Worm (Caenorhabditis elegans) whole organism, late embryonic: Measurements from ENCODE around the gene C49F8.14.

ENCODE experiments used
- K02D7.2 ChIP-seq: sonication (generic microtip); optimal IDR thresholded peaks from 2 replicates; lab custom pipeline; 2017; ENCODE audit warnings: mild to moderate bottlenecking, missing genetic modification characterization, missing compliant biosample characterization
- T23F11.4 ChIP-seq: fragments of 200-800 bp; sonication (Bioruptor generic); optimal IDR thresholded peaks from 2 replicates; lab custom pipeline; 2018; ENCODE audit warnings: mild to moderate bottlenecking, missing genetic modification characterization, missing compliant biosample characterization
- Y22D7AL.16 ChIP-seq: sonication (generic microtip); optimal IDR thresholded peaks from 2 replicates; lab custom pipeline; 2016; ENCODE audit warnings: missing genetic modification characterization, missing compliant biosample characterization
- ahr-1 ChIP-seq: sonication (generic microtip); optimal IDR thresholded peaks from 2 replicates; lab custom pipeline; 2016; ENCODE audit warnings: missing genetic modification characterization, missing compliant biosample characterization
- ama-1 ChIP-seq: fragments of 150-350 bp; optimal IDR thresholded peaks from 2 replicates; lab custom pipeline; 2014
- ceh-14 ChIP-seq: sonication (generic microtip); optimal IDR thresholded peaks from 2 replicates; lab custom pipeline; 2016; ENCODE audit warnings: missing genotype, missing genetic modification characterization, missing compliant biosample characterization
- ceh-18 ChIP-seq: sonication (generic microtip); optimal IDR thresholded peaks from 2 replicates; lab custom pipeline; 2016; ENCODE audit warnings: missing genetic modification characterization, missing compliant biosample characterization
- ceh-30 ChIP-seq: fragments of 150-350 bp; optimal IDR thresholded peaks from 2 replicates; lab custom pipeline; 2014; ENCODE audit warnings: missing biosample characterization, missing genetic modification characterization
- ceh-31 ChIP-seq: sonication (generic microtip); optimal IDR thresholded peaks from 2 replicates; lab custom pipeline; 2016; ENCODE audit warnings: missing genetic modification characterization, missing compliant biosample characterization
- ceh-34 ChIP-seq: sonication (generic microtip); optimal IDR thresholded peaks from 2 replicates; lab custom pipeline; 2016; ENCODE audit warnings: mild to moderate bottlenecking, missing genetic modification characterization, missing compliant biosample characterization
- ceh-45 ChIP-seq: fragments of 200-800 bp; sonication (Bioruptor generic); IDR thresholded peaks from 2 replicates; pipeline ENCODE4 v1.3.6; 2022; ENCODE audit warnings: missing genetic modification reagents, missing genetic modification characterization, missing compliant biosample characterization
- ceh-6 ChIP-seq: fragments of 200-800 bp; sonication (Bioruptor generic); optimal IDR thresholded peaks from 2 replicates; lab custom pipeline; 2018; ENCODE audit warnings: mild to moderate bottlenecking, missing genetic modification characterization, missing compliant biosample characterization
- che-1 ChIP-seq: sonication (generic microtip); optimal IDR thresholded peaks from 2 replicates; lab custom pipeline; 2016; ENCODE audit warnings: mild to moderate bottlenecking, missing genetic modification characterization, missing compliant biosample characterization
- dmd-4 ChIP-seq: sonication (generic microtip); optimal IDR thresholded peaks from 2 replicates; lab custom pipeline; 2016; ENCODE audit warnings: borderline replicate concordance, missing genetic modification characterization, missing compliant biosample characterization
- dve-1 ChIP-seq: sonication (generic microtip); optimal IDR thresholded peaks from 2 replicates; lab custom pipeline; 2017; ENCODE audit warnings: antibody characterized with exemption, mild to moderate bottlenecking, missing genetic modification characterization, missing compliant biosample characterization
- elt-2 ChIP-seq: sonication (generic microtip); optimal IDR thresholded peaks from 2 replicates; lab custom pipeline; 2016; ENCODE audit warnings: missing genetic modification reagents, missing genetic modification characterization, missing compliant biosample characterization
- eyg-1 ChIP-seq: sonication (generic microtip); optimal IDR thresholded peaks from 2 replicates; lab custom pipeline; 2016; ENCODE audit warnings: missing genotype, missing genetic modification characterization, missing compliant biosample characterization
- fax-1 ChIP-seq: sonication (generic microtip); optimal IDR thresholded peaks from 2 replicates; lab custom pipeline; 2016; ENCODE audit warnings: missing genotype, missing genetic modification characterization, missing compliant biosample characterization
- fkh-6 ChIP-seq: sonication (generic microtip); optimal IDR thresholded peaks from 2 replicates; lab custom pipeline; 2016; ENCODE audit warnings: missing genetic modification characterization, missing compliant biosample characterization
- gmeb-2 ChIP-seq: sonication (generic microtip); optimal IDR thresholded peaks from 2 replicates; lab custom pipeline; 2016; ENCODE audit warnings: missing genetic modification characterization, inconsistent platforms, missing compliant biosample characterization
- hlh-30 ChIP-seq: sonication (generic microtip); optimal IDR thresholded peaks from 2 replicates; lab custom pipeline; 2017; ENCODE audit warnings: antibody characterized with exemption, missing genetic modification characterization, missing compliant biosample characterization; ENCODE audit not compliant: insufficient read depth
- hlh-6 ChIP-seq: sonication (generic microtip); optimal IDR thresholded peaks from 2 replicates; lab custom pipeline; 2016; ENCODE audit warnings: missing genotype, missing genetic modification characterization, missing compliant biosample characterization
- lin-11 ChIP-seq: fragments of 200-800 bp; sonication (Bioruptor generic); optimal IDR thresholded peaks from 2 replicates; lab custom pipeline; 2018; ENCODE audit warnings: mild to moderate bottlenecking, missing genetic modification characterization, missing compliant biosample characterization
- nhr-232 ChIP-seq: sonication (generic microtip); optimal IDR thresholded peaks from 2 replicates; lab custom pipeline; 2016; ENCODE audit warnings: missing genetic modification characterization, missing compliant biosample characterization
- npax-4 ChIP-seq: sonication (generic microtip); optimal IDR thresholded peaks from 2 replicates; lab custom pipeline; 2016; ENCODE audit warnings: missing genetic modification characterization, missing compliant biosample characterization
- pax-1 ChIP-seq: fragments of 150-350 bp; optimal IDR thresholded peaks from 2 replicates; lab custom pipeline; 2014; ENCODE audit warnings: missing biosample characterization, missing genetic modification characterization
- pha-2 ChIP-seq: sonication (generic microtip); optimal IDR thresholded peaks from 2 replicates; lab custom pipeline; 2017; ENCODE audit warnings: mild to moderate bottlenecking, missing genetic modification characterization, missing compliant biosample characterization
- ref-2 ChIP-seq: sonication (generic microtip); optimal IDR thresholded peaks from 2 replicates; lab custom pipeline; 2016; ENCODE audit warnings: missing genetic modification characterization, missing compliant biosample characterization
- tbx-7 ChIP-seq: sonication (generic microtip); optimal IDR thresholded peaks from 2 replicates; lab custom pipeline; 2016; ENCODE audit warnings: missing genotype, missing genetic modification characterization, missing compliant biosample characterization
- unc-3 ChIP-seq, 2 experiments: fragments of 200-800 bp in 1 of 2; sonication (Bioruptor generic) in 1 of 2; sonication (generic microtip) in 1 of 2; conservative IDR thresholded peaks in 1 of 2; optimal IDR thresholded peaks in 1 of 2; 2 replicates each; pipeline versions ENCODE4 v1.3.6 to Lab custom; 2016 to 2022; ENCODE audit warnings: missing compliant biosample characterization in 2 of 2, missing genetic modification characterization in 2 of 2, missing genetic modification reagents in 1 of 2
- unc-42 ChIP-seq: sonication (generic microtip); optimal IDR thresholded peaks from 2 replicates; lab custom pipeline; 2016; ENCODE audit warnings: missing genotype, missing genetic modification characterization, missing compliant biosample characterization
- unc-55 ChIP-seq: sonication (generic microtip); optimal IDR thresholded peaks from 2 replicates; lab custom pipeline; 2017; ENCODE audit warnings: missing biosample characterization, missing genetic modification reagents, missing genetic modification characterization
- unc-86 ChIP-seq: sonication (generic microtip); optimal IDR thresholded peaks from 2 replicates; lab custom pipeline; 2016; ENCODE audit warnings: missing genetic modification characterization, missing compliant biosample characterization
- zip-5 ChIP-seq: sonication (generic microtip); optimal IDR thresholded peaks from 2 replicates; lab custom pipeline; 2016; ENCODE audit warnings: missing genetic modification characterization, missing compliant biosample characterization

C49F8.14 gene

DNA sequence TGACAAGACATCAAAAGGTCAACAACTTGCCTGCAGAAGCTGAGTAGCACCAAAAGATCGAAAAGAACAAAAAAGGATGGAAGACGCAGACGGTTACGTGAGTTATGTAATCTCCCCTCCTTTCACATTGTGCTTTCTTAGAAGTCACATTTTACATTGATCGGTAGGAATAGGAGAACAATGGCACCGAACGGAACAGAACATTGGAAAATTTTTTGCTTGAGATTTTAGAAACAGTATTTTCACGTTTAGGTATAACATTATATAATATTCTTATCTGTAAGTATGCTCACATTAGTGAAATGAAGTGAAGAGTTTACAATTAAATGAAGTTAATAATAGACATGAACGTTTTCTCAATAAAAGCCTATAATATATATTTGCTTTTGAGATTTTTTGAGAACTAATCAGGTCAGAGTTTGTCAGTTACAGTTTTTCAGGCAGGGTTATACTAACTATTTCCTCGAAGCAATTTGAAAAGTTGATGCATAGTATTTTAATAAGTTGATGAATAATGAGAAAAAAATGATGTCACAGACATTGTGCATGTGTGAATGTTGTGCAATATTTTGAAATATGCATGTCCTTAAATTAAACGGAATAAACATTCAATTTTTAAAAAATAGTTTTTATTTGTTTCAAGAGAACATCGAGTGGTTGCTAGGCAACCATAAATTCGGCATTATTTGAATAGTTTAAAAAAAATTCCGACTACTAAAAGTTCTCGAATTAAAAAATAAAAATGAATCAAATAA lies 4.4 kb upstream of the C49F8.14 start:
- no peak for TF ChIP-seq ceh-6 (GFP tag; lab: Kevin White, UChicago)

DNA sequence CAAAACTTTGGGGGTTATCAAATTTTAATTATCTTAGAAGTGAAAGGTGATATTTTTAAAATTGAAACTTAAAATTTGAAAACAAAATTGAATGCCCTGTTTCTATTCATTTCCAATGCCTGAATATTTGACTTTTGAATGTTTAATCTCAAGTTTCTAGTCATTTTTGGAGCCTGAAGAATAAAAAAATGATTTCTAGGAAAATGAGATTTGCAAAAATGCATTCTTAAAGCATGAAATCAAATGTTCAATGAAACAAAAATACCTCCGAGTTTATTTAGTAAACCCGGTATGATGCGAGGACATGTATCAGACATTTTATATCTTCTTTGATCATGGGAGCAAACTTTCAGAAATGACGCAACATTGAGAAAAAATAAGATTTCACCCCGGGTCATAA lies 2.3 kb upstream of the C49F8.14 start:
- no peak for TF ChIP-seq gmeb-2 (tag; lab: Kevin White, UChicago)
- no peak for TF ChIP-seq tbx-7
- TF ChIP-seq unc-42 (tag; lab: Kevin White, UChicago), result no peak
- TF ChIP-seq nhr-232 (tag; lab: Kevin White, UChicago), result no peak
- TF ChIP-seq fkh-6, result no peak
- TF ChIP-seq K02D7.2 (tag; lab: Kevin White, UChicago), result no peak
- TF ChIP-seq pax-1 (tag; lab: Kevin White, UChicago), result no peak
- no peak for TF ChIP-seq ceh-45 (GFP tag; lab: Robert Waterston, UW)
- no peak for TF ChIP-seq ceh-30 (tag; lab: Kevin White, UChicago)
- TF ChIP-seq hlh-6, result no peak
- no peak for TF ChIP-seq ceh-31 (tag; lab: Kevin White, UChicago)
- TF ChIP-seq Y22D7AL.16, result no peak
- no peak for TF ChIP-seq dve-1 (tag; lab: Kevin White, UChicago)
- TF ChIP-seq eyg-1 (tag; lab: Kevin White, UChicago), result no peak
- no peak for TF ChIP-seq ama-1
- TF ChIP-seq, all 69 proteins: peak for 0

DNA sequence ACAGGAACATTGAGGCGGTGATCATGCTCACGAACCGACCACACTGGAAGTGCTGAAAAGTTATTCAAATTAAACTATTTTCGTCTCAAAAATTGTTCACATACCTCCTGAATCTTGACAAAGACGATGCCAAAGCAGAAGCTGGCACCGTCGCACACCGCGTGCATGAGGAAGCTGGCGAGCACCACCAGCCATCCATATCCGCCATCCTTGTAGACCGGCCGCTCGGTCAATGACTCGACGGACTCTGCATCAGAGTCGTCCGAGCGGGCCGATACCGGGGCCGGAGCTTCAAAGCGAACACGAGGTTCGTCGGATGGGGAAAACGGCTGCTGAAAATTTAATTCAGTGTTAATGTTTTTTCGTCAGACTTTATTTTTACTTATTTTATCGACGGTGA lies 564 bp downstream of the C49F8.14 start:
- no peak for TF ChIP-seq che-1 (tag; lab: Kevin White, UChicago)
- TF ChIP-seq ahr-1 (tag; lab: Kevin White, UChicago), result no peak
- no peak for TF ChIP-seq dmd-4 (tag; lab: Kevin White, UChicago)
- no peak for TF ChIP-seq hlh-30 (tag; lab: Kevin White, UChicago)
- TF ChIP-seq ama-1, result no peak
- no peak for TF ChIP-seq T23F11.4 (GFP tag; lab: Kevin White, UChicago)
- no peak for TF ChIP-seq ceh-34 (tag; lab: Kevin White, UChicago)
- TF ChIP-seq unc-3 (GFP tag; conservative IDR thresholded peaks at IDR 0.05; lab: Robert Waterston, UW), result no peak
- TF ChIP-seq unc-3 (tag; optimal IDR thresholded peaks at IDR 0.05; lab: Kevin White, UChicago), result no peak
- no peak for TF ChIP-seq unc-42 (tag; lab: Kevin White, UChicago)
- TF ChIP-seq gmeb-2 (tag; lab: Kevin White, UChicago), result no peak
- TF ChIP-seq ceh-14 (tag; lab: Kevin White, UChicago), result no peak
- TF ChIP-seq unc-86 (tag; lab: Kevin White, UChicago), result no peak

DNA sequence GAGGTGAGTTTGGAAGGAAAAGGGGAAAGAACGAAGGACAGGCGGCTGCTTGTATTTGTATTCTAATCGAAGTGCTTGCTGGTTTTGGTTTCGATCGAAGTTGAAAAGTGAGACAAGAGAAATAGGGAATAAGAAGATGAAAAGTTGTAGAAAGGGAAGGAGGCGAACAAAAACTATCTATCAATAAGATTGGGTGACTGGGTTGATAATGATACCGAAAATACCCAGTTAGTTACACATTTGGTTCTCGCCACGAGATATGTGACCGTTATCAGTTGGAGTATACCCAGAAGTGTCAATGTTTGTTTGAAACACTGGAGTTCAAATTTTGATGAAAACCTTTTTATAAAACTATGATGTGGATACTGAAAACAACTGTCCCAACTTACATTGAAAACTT lies 8.5 kb downstream of the C49F8.14 start:
- TF ChIP-seq ceh-30 (tag; lab: Kevin White, UChicago) (no peak), elt-2 (tag; lab: Kevin White, UChicago) (peak; percentile 14)

DNA sequence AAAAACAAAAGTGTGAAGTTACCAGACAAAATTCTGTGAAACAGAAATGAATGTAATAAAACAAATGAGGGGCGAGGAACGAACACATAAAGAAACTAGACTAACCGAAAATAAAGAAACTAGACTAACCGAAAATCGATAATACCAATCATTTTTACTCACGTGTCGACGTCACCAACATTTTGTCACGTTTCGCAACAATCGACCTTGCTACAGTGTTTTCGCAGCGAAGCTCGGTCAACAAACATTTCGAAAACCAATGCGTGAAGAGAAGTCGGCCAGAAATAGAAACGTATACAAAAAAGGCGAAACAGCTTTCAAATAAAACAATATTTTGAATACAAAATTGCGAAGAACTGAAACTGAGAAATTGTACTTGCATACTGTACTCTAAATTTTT lies 9.8 kb downstream of the C49F8.14 start:
- no peak for TF ChIP-seq fkh-6
- TF ChIP-seq dve-1 (tag; lab: Kevin White, UChicago), result no peak

DNA sequence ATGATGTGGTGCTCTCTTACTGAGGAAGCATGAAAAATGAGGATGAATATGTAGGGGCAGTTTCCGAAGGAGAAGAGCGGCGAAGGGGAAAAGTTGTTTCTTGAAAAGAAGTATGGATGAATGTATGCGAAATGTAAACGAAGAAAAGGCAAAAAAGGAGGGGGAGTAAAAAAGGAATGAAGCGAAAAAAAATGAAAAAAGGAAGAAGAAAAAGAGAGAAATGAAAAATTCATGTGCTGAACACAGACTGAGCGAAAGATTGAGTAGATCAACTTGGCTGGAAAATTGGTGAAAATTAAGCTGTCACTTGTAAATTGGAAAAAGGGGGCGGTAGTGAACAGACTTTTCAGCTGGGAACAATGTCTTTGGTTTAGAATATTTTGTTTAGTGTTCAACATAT lies 11.9 kb downstream of the C49F8.14 start, which contains the start of gene C49F8.1:
TSS of gene C49F8.1 (minus strand) at position 101 of the 400 bp plus-strand sequence.
- TF ChIP-seq pha-2 (tag; lab: Kevin White, UChicago) (no peak), npax-4 (no peak), zip-5 (tag; lab: Kevin White, UChicago) (no peak), lin-11 (tag; lab: Kevin White, UChicago) (no peak), ceh-18 (tag; lab: Kevin White, UChicago) (no peak), unc-55 (no peak), ceh-30 (tag; lab: Kevin White, UChicago) (no peak), fax-1 (tag; lab: Kevin White, UChicago) (no peak), ceh-45 (GFP tag; lab: Robert Waterston, UW) (no peak), ref-2 (tag; lab: Kevin White, UChicago) (no peak), dmd-4 (tag; lab: Kevin White, UChicago) (no peak)
